Fruit fly (Drosophila melanogaster): ENCODE results near the gene CG6171.

CG6171 gene

dm6 chr3R:15363608-15364007 lies at the start of gene CG6171:
TSS of gene CG6171 (minus strand) at chr3R:15363857.
- no peak for TF ChIP-seq Dll (optimal IDR thresholded peaks at IDR 0.05)
- TF ChIP-seq psq (optimal IDR thresholded peaks at IDR 0.05), result no peak
- TF ChIP-seq CG8478 (optimal IDR thresholded peaks at IDR 0.05), result no peak
- no peak for TF ChIP-seq usp (GFP tag; optimal IDR thresholded peaks at IDR 0.05)
- TF ChIP-seq pan (optimal IDR thresholded peaks at IDR 0.05), result no peak
- no peak for TF ChIP-seq EcR (GFP tag; optimal IDR thresholded peaks at IDR 0.05)

- no peak for TF ChIP-seq EcR (GFP tag; optimal IDR thresholded peaks at IDR 0.05)
- no peak for TF ChIP-seq psq (optimal IDR thresholded peaks at IDR 0.05)
- no peak for TF ChIP-seq usp (GFP tag; optimal IDR thresholded peaks at IDR 0.05)
- no peak for TF ChIP-seq CG8478 (optimal IDR thresholded peaks at IDR 0.05)
- TF ChIP-seq Dll (optimal IDR thresholded peaks at IDR 0.05), result no peak
- TF ChIP-seq pan (optimal IDR thresholded peaks at IDR 0.05), result no peak
These were observed 47.3 kb upstream of the CG6171 start for dm6 chr3R:15410689-15411587.

DNA sequence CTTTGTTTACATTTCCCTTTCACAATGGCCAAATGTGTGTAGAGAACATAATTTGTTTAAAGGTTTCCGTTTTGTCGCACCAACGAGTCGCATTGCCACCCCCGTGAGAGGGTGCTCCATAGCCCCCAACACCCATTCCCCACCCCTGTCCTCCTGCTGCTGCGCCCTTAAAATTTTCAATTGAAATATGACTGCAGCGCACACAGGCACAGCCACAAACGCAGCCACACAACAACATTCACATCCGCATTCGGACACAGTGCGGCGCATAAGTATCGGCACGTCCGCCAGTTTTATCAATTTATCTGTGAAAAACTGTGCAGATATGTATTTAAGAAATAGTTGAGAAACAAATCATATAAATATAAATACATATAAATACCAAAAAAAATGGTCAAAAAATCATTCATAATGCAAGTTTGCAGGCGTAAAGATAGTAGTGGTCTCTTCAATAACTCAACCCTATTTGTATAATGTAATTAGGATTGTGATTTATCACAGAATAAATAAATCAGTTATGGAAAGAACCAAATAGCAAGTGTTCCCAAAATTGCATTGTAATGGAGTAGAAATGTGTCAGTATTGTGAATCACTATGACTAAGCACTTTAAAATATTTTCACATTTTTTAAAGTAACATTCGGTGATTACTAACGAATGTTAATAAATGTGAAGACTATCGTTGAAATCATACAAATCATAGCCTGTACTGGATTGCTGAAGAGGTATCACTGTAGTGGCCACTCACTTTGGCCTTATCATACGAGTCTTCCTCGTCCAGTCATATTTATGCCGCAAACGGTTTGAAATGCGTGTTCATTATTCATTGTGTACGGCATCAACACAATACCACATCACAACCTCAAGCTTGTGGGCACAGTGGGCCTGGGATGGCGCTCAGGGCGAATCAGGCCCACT lies 46.4 kb upstream of the CG6171 start:
- TF ChIP-seq pan (optimal IDR thresholded peaks at IDR 0.05) (no peak), EcR (GFP tag; optimal IDR thresholded peaks at IDR 0.05) (no peak), Dll (optimal IDR thresholded peaks at IDR 0.05) (no peak), psq (optimal IDR thresholded peaks at IDR 0.05) (no peak), CG8478 (optimal IDR thresholded peaks at IDR 0.05) (no peak), usp (GFP tag; optimal IDR thresholded peaks at IDR 0.05) (no peak)

- no peak for TF ChIP-seq EcR (GFP tag; optimal IDR thresholded peaks at IDR 0.05)
- no peak for TF ChIP-seq pan (optimal IDR thresholded peaks at IDR 0.05)
- TF ChIP-seq Dll (optimal IDR thresholded peaks at IDR 0.05), result no peak
- no peak for TF ChIP-seq usp (GFP tag; optimal IDR thresholded peaks at IDR 0.05)
- TF ChIP-seq CG8478 (optimal IDR thresholded peaks at IDR 0.05), result no peak
- TF ChIP-seq psq (optimal IDR thresholded peaks at IDR 0.05), result no peak
These were observed 45.6 kb upstream of the CG6171 start for dm6 chr3R:15409110-15409771.

DNA sequence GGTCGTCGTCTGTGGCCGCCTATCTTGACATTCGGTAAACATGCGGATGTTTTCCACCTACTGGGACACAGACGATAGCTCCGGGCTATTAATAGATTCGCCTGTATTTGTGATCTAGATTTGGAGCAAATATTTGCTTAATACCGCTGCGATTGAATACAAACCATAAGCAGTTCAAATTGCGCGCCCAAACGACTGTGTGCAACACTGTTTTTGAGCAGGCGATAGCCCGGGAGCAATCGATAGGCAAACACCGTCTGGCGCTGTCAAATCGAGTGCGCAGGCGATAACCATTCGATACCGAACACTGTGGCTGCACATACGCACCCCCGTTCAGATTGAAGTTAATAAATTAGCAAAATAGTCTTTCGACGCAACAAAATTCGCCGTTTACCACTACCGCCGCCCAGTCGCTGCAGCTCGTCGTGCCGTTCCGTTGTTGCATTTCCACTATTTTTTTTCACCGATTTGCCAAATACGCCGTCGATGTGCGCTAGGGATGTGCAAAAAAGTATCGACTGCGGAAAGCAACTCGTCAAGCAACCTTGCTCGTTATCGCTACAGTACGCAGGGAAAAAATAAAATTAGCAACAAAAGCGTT lies 44.6 kb upstream of the CG6171 start, which contains the start of gene Atx2:
Gene Atx2, plus strand, starts transcription at position 293 of the 601 bp plus-strand sequence.
- TF ChIP-seq psq (optimal IDR thresholded peaks at IDR 0.05), result no peak
- TF ChIP-seq CG8478 (optimal IDR thresholded peaks at IDR 0.05), result no peak
- no peak for TF ChIP-seq Dll (optimal IDR thresholded peaks at IDR 0.05)
- TF ChIP-seq EcR (GFP tag; optimal IDR thresholded peaks at IDR 0.05), result no peak

DNA sequence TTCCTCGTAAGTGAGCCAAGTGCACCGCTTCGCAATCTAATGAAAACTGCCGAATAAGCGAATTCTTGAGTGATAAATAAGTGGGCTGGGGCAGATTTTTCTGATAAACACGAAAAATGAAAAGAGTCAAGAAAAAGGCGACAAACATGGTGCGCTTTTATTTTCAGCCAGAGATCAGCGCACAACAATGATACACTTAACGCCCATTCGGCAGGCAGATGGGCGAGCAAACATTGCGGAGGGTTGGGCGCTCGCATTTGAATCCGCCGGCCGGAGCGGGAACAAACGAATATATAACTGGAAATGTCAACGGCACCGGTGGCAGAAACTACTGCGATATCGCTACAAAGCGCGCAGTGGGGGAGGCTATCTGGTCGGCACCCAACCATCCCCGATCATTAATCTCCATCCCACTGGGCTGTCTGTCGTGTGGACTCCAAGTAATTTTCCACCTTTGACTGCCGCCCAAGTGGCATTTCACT lies 43.4 kb upstream of the CG6171 start, which contains the start of gene CG6125:
Gene CG6125, minus strand, starts transcription at position 51 of the 482 bp plus-strand sequence.
- TF ChIP-seq Dll (optimal IDR thresholded peaks at IDR 0.05), result no peak
- TF ChIP-seq psq (optimal IDR thresholded peaks at IDR 0.05), result no peak

- TF ChIP-seq EcR (GFP tag; optimal IDR thresholded peaks at IDR 0.05) (no peak), CG8478 (optimal IDR thresholded peaks at IDR 0.05) (no peak), Dll (optimal IDR thresholded peaks at IDR 0.05) (no peak)
These were observed 42.7 kb upstream of the CG6171 start for dm6 chr3R:15406393-15406792.

DNA sequence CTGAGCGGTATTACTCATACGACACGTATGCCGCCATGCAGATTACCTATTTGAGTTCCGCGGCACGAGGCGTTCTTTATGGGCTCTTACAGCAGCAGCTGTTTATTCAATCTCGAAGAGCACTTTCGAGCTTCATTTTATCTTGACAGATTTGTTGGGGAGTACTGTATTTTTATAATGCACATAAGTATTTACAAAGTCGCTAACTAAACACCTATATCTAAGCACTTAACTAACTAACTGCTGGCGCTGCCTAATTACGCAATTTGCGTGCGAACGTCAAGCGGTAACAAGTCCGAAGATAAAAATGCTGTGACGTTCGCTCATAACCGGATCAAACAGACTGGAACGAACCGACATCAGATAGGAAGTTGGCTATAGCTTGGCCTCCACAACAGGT lies 39.0 kb upstream of the CG6171 start:
- TF ChIP-seq Dll (optimal IDR thresholded peaks at IDR 0.05), result no peak

dm6 chr3R:15393206-15393805 lies 29.6 kb upstream of the CG6171 start:
- TF ChIP-seq Dll (optimal IDR thresholded peaks at IDR 0.05) (no peak), psq (optimal IDR thresholded peaks at IDR 0.05) (no peak), usp (GFP tag; optimal IDR thresholded peaks at IDR 0.05) (no peak), pan (optimal IDR thresholded peaks at IDR 0.05) (no peak), CG8478 (optimal IDR thresholded peaks at IDR 0.05) (no peak), EcR (GFP tag; optimal IDR thresholded peaks at IDR 0.05) (no peak)

- TF ChIP-seq CG8478 (optimal IDR thresholded peaks at IDR 0.05), result no peak
- TF ChIP-seq psq (optimal IDR thresholded peaks at IDR 0.05), result no peak
- no peak for TF ChIP-seq Dll (optimal IDR thresholded peaks at IDR 0.05)
- TF ChIP-seq usp (GFP tag; optimal IDR thresholded peaks at IDR 0.05), result no peak
- TF ChIP-seq EcR (GFP tag; optimal IDR thresholded peaks at IDR 0.05), result no peak
- TF ChIP-seq pan (optimal IDR thresholded peaks at IDR 0.05), result no peak
These were observed 19.2 kb upstream of the CG6171 start, which contains the start of gene h-cup for dm6 chr3R:15382851-15383250. TSS of gene h-cup (minus strand) at chr3R:15382951.

dm6 chr3R:15379071-15379470 lies 15.4 kb upstream of the CG6171 start:
- TF ChIP-seq Dll (optimal IDR thresholded peaks at IDR 0.05) (no peak), psq (optimal IDR thresholded peaks at IDR 0.05) (no peak), usp (GFP tag; optimal IDR thresholded peaks at IDR 0.05) (no peak), EcR (GFP tag; optimal IDR thresholded peaks at IDR 0.05) (no peak), CG8478 (optimal IDR thresholded peaks at IDR 0.05) (no peak), pan (optimal IDR thresholded peaks at IDR 0.05) (no peak)
